Worm (Caenorhabditis elegans) whole organism, midembryonic: ENCODE measurements around the gene srf-3.

Experiments used
- T22C8.4 ChIP-seq: fragments of 200-800 bp; sonication (Bioruptor generic); IDR thresholded peaks from 2 replicates; pipeline ENCODE4 v1.3.6; 2022; ENCODE audit warnings: missing genetic modification characterization, missing compliant biosample characterization
- cog-1 ChIP-seq: sonication (generic microtip); optimal IDR thresholded peaks from 2 replicates; lab custom pipeline; 2016; ENCODE audit warnings: missing genetic modification characterization, missing compliant biosample characterization
- flt-1 ChIP-seq: fragments of 200-800 bp; sonication (Bioruptor generic); IDR thresholded peaks from 2 replicates; pipeline ENCODE4 v1.3.6; 2022; ENCODE audit warnings: missing genetic modification characterization, missing compliant biosample characterization
- klf-2 ChIP-seq: fragments of 200-800 bp; sonication (Bioruptor generic); conservative IDR thresholded peaks from 2 replicates; pipeline ENCODE4 v1.3.6; 2022; ENCODE audit warnings: missing genetic modification reagents, missing genetic modification characterization, missing compliant biosample characterization
- med-1 ChIP-seq: sonication (generic microtip); optimal IDR thresholded peaks from 2 replicates; lab custom pipeline; 2017; ENCODE audit warnings: missing genetic modification characterization, mild to moderate bottlenecking, missing compliant biosample characterization, antibody characterized with exemption, missing genetic modification reagents; ENCODE audit not compliant: insufficient read depth
- ref-1 ChIP-seq: fragments of 200-800 bp; sonication (Bioruptor generic); conservative IDR thresholded peaks from 2 replicates; pipeline ENCODE4 v1.3.6; 2022; ENCODE audit warnings: missing genetic modification reagents, missing genetic modification characterization, missing compliant biosample characterization
- tab-1 ChIP-seq: fragments of 200-800 bp; sonication (Bioruptor generic); IDR thresholded peaks from 2 replicates; pipeline ENCODE4 v1.3.6; 2022; ENCODE audit warnings: missing genetic modification characterization, missing compliant biosample characterization
- ztf-23 ChIP-seq: fragments of 200-800 bp; sonication (Bioruptor generic); IDR thresholded peaks from 2 replicates; pipeline ENCODE4 v1.3.6; 2022; ENCODE audit warnings: missing genetic modification reagents, missing genetic modification characterization, missing compliant biosample characterization
- ztf-29 ChIP-seq: fragments of 200-800 bp; sonication (Bioruptor generic); IDR thresholded peaks from 2 replicates; pipeline ENCODE4 v1.3.6; 2022; ENCODE audit warnings: missing genetic modification reagents, missing genetic modification characterization, missing compliant biosample characterization

Gene srf-3

ce11 chrIV:12834417-12834731, 14.9 kb upstream of the srf-3 start:
- TF ChIP-seq klf-2 (no peak), cog-1 (tag; lab: Kevin White, UChicago) (no peak), ref-1 (GFP tag; lab: Robert Waterston, UW) (no peak), med-1 (no peak), ztf-29 (GFP tag; lab: Robert Waterston, UW) (no peak), ztf-23 (GFP tag; lab: Robert Waterston, UW) (no peak), T22C8.4 (no peak)

ce11 chrIV:12835363-12835762, 13.9 kb upstream of the srf-3 start:
- TF ChIP-seq cog-1 (tag; lab: Kevin White, UChicago) = no peak
- TF ChIP-seq med-1 = no peak

- TF ChIP-seq med-1 = no peak
Observed at ce11 chrIV:12836208-12836607, 13.1 kb upstream of the srf-3 start, which contains the start of gene M02B1.3. TSS of gene M02B1.3 (plus strand) at chrIV:12836508.

- TF ChIP-seq ztf-29 (GFP tag; lab: Robert Waterston, UW) (no peak), ztf-23 (GFP tag; lab: Robert Waterston, UW) (no peak), klf-2 (no peak), T22C8.4 (no peak), tab-1 (GFP tag; lab: Robert Waterston, UW) (no peak), ref-1 (GFP tag; lab: Robert Waterston, UW) (no peak), med-1 (no peak), flt-1 (GFP tag; lab: Robert Waterston, UW) (no peak), cog-1 (tag; lab: Kevin White, UChicago) (no peak)
Observed at ce11 chrIV:12840348-12840747, 9.0 kb upstream of the srf-3 start.

ce11 chrIV:12840873-12841272, 8.4 kb upstream of the srf-3 start:
- TF ChIP-seq klf-2 (no peak), tab-1 (GFP tag; lab: Robert Waterston, UW) (no peak), med-1 (no peak), cog-1 (tag; lab: Kevin White, UChicago) (no peak), ztf-23 (GFP tag; lab: Robert Waterston, UW) (no peak), ztf-29 (GFP tag; lab: Robert Waterston, UW) (no peak), T22C8.4 (no peak), flt-1 (GFP tag; lab: Robert Waterston, UW) (no peak), ref-1 (GFP tag; lab: Robert Waterston, UW) (no peak)

ce11 chrIV:12842121-12842520, 7.2 kb upstream of the srf-3 start:
- no peak for TF ChIP-seq ztf-29 (GFP tag; lab: Robert Waterston, UW)
- TF ChIP-seq tab-1 (GFP tag; lab: Robert Waterston, UW) = no peak
- TF ChIP-seq T22C8.4 = no peak
- no peak for TF ChIP-seq ref-1 (GFP tag; lab: Robert Waterston, UW)
- no peak for TF ChIP-seq cog-1 (tag; lab: Kevin White, UChicago)
- no peak for TF ChIP-seq med-1
- no peak for TF ChIP-seq klf-2
- no peak for TF ChIP-seq ztf-23 (GFP tag; lab: Robert Waterston, UW)
- TF ChIP-seq flt-1 (GFP tag; lab: Robert Waterston, UW) = no peak

- TF ChIP-seq tab-1 (GFP tag; lab: Robert Waterston, UW) = no peak
- TF ChIP-seq med-1 = no peak
- no peak for TF ChIP-seq ref-1 (GFP tag; lab: Robert Waterston, UW)
- no peak for TF ChIP-seq T22C8.4
- no peak for TF ChIP-seq cog-1 (tag; lab: Kevin White, UChicago)
- no peak for TF ChIP-seq ztf-23 (GFP tag; lab: Robert Waterston, UW)
- TF ChIP-seq klf-2 = no peak
- no peak for TF ChIP-seq flt-1 (GFP tag; lab: Robert Waterston, UW)
- no peak for TF ChIP-seq ztf-29 (GFP tag; lab: Robert Waterston, UW)
Observed at ce11 chrIV:12842895-12843294, 6.4 kb upstream of the srf-3 start.

- TF ChIP-seq ref-1 (GFP tag; lab: Robert Waterston, UW) (no peak), T22C8.4 (no peak), klf-2 (no peak), ztf-29 (GFP tag; lab: Robert Waterston, UW) (no peak), tab-1 (GFP tag; lab: Robert Waterston, UW) (no peak), ztf-23 (GFP tag; lab: Robert Waterston, UW) (no peak), med-1 (no peak), cog-1 (tag; lab: Kevin White, UChicago) (no peak), flt-1 (GFP tag; lab: Robert Waterston, UW) (no peak)
Observed at ce11 chrIV:12845596-12845995, 3.7 kb upstream of the srf-3 start, which contains the start of gene txt-19. TSS of gene txt-19 (plus strand) at chrIV:12845899.

- TF ChIP-seq ref-1 (GFP tag; lab: Robert Waterston, UW) (no peak), med-1 (no peak), flt-1 (GFP tag; lab: Robert Waterston, UW) (no peak), tab-1 (GFP tag; lab: Robert Waterston, UW) (no peak), ztf-29 (GFP tag; lab: Robert Waterston, UW) (no peak), klf-2 (no peak), cog-1 (tag; lab: Kevin White, UChicago) (no peak), ztf-23 (GFP tag; lab: Robert Waterston, UW) (no peak), T22C8.4 (no peak)
Observed at ce11 chrIV:12854372-12855114, 5.2 kb downstream of the srf-3 start.

- no peak for TF ChIP-seq ztf-23 (GFP tag; lab: Robert Waterston, UW)
- TF ChIP-seq ztf-29 (GFP tag; lab: Robert Waterston, UW) = no peak
Observed at ce11 chrIV:12855248-12855647, 5.9 kb downstream of the srf-3 start, which contains the start of gene nstp-5. TSS of gene nstp-5 (plus strand) at chrIV:12855548.

- TF ChIP-seq ref-1 (GFP tag; lab: Robert Waterston, UW) = no peak
- TF ChIP-seq cog-1 (tag; lab: Kevin White, UChicago) = no peak
- no peak for TF ChIP-seq ztf-29 (GFP tag; lab: Robert Waterston, UW)
- no peak for TF ChIP-seq ztf-23 (GFP tag; lab: Robert Waterston, UW)
- no peak for TF ChIP-seq T22C8.4
- TF ChIP-seq tab-1 (GFP tag; lab: Robert Waterston, UW) = no peak
- TF ChIP-seq klf-2 = no peak
- TF ChIP-seq med-1 = no peak
- TF ChIP-seq flt-1 (GFP tag; lab: Robert Waterston, UW) = no peak
Observed at ce11 chrIV:12859797-12860196, 10.5 kb downstream of the srf-3 start, which contains the start of gene gcy-18. TSS of gene gcy-18 (plus strand) at chrIV:12860097.
